Fruit fly (Drosophila melanogaster) whole organism, embryonic: ENCODE data around the gene Sfp77F.

Source experiments
- Asciz ChIP-seq: fragments of 200-800 bp; sonication (Bioruptor generic); optimal IDR thresholded peaks from 2 replicates; lab custom pipeline; 2017; ENCODE audit warnings: missing biosample characterization, mild to moderate bottlenecking, missing genetic modification characterization, missing genetic modification reagents
- Atf3 ChIP-seq: fragments of 200-800 bp; sonication (Bioruptor generic); optimal IDR thresholded peaks from 3 replicates; lab custom pipeline; 2016; ENCODE audit warnings: missing biosample characterization, missing genetic modification characterization
- CG10267 ChIP-seq: fragments of 200-800 bp; sonication (Bioruptor generic); optimal IDR thresholded peaks from 2 replicates; lab custom pipeline; 2018; ENCODE audit warnings: missing biosample characterization, mild to moderate bottlenecking, missing genetic modification characterization, moderate library complexity
- CG10431 ChIP-seq: fragments of 200-800 bp; sonication (Bioruptor generic); optimal IDR thresholded peaks from 3 replicates; lab custom pipeline; 2018; ENCODE audit warnings: missing biosample characterization, mild to moderate bottlenecking, missing genetic modification characterization
- CG11398 ChIP-seq: fragments of 200-800 bp; sonication (Bioruptor generic); optimal IDR thresholded peaks from 2 replicates; lab custom pipeline; 2016; ENCODE audit warnings: missing biosample characterization, missing genetic modification characterization
- CG12104 ChIP-seq: fragments of 200-800 bp; sonication (Bioruptor generic); optimal IDR thresholded peaks from 3 replicates; lab custom pipeline; 2016; ENCODE audit warnings: missing biosample characterization, missing genetic modification characterization
- CG1233 ChIP-seq: fragments of 200-800 bp; sonication (Bioruptor generic); optimal IDR thresholded peaks from 4 replicates; lab custom pipeline; 2018; ENCODE audit warnings: missing biosample characterization, mild to moderate bottlenecking, missing genetic modification characterization
- CG15479 ChIP-seq: fragments of 200-800 bp; sonication (Bioruptor generic); optimal IDR thresholded peaks from 3 replicates; lab custom pipeline; 2019; ENCODE audit warnings: missing biosample characterization, mild to moderate bottlenecking, missing genetic modification characterization, moderate library complexity
- CG16779 ChIP-seq: fragments of 200-800 bp; sonication (Bioruptor generic); IDR thresholded peaks from 2 replicates; pipeline ENCODE4 v1.3.6; 2022; ENCODE audit warnings: missing biosample characterization, missing genetic modification characterization
- CG17612 ChIP-seq: fragments of 200-800 bp; sonication (Bioruptor generic); IDR thresholded peaks from 2 replicates; pipeline ENCODE4 v1.3.6; 2022; ENCODE audit warnings: missing biosample characterization, missing genetic modification characterization
- CG2116 ChIP-seq: fragments of 200-800 bp; sonication (Bioruptor generic); optimal IDR thresholded peaks from 3 replicates; lab custom pipeline; 2018; ENCODE audit warnings: missing biosample characterization, mild to moderate bottlenecking, missing genetic modification characterization
- CG31441 ChIP-seq: fragments of 200-800 bp; sonication (Bioruptor generic); IDR thresholded peaks from 2 replicates; pipeline ENCODE4 v1.3.6; 2022; ENCODE audit warnings: missing biosample characterization, missing genetic modification characterization
- CG32532 ChIP-seq: fragments of 200-800 bp; sonication (Bioruptor generic); IDR thresholded peaks from 2 replicates; pipeline ENCODE4 v1.3.6; 2022; ENCODE audit warnings: missing biosample characterization, missing genetic modification characterization
- CG3847 ChIP-seq: fragments of 200-800 bp; sonication (Bioruptor generic); IDR thresholded peaks from 2 replicates; pipeline ENCODE4 v1.3.6; 2022; ENCODE audit warnings: missing biosample characterization, missing genetic modification characterization
- CG4282 ChIP-seq: fragments of 200-800 bp; sonication (Bioruptor generic); optimal IDR thresholded peaks from 2 replicates; lab custom pipeline; 2016; ENCODE audit warnings: missing biosample characterization, missing genetic modification characterization
- CG4424 ChIP-seq: fragments of 200-800 bp; sonication (Bioruptor generic); optimal IDR thresholded peaks from 3 replicates; lab custom pipeline; 2016; ENCODE audit warnings: missing biosample characterization, missing genetic modification characterization
- CG5245 ChIP-seq: fragments of 200-800 bp; sonication (Bioruptor generic); optimal IDR thresholded peaks from 3 replicates; lab custom pipeline; 2016; ENCODE audit warnings: missing biosample characterization, missing genetic modification characterization
- CG6683 ChIP-seq: fragments of 200-800 bp; sonication (Bioruptor generic); optimal IDR thresholded peaks from 2 replicates; lab custom pipeline; 2017; ENCODE audit warnings: missing biosample characterization, mild to moderate bottlenecking, missing genetic modification characterization, missing genetic modification reagents
- CG6765 ChIP-seq: fragments of 200-800 bp; sonication (Bioruptor generic); optimal IDR thresholded peaks from 3 replicates; lab custom pipeline; 2017; ENCODE audit warnings: missing biosample characterization, mild to moderate bottlenecking, missing genetic modification characterization
- CG7786 ChIP-seq: fragments of 200-800 bp; sonication (Bioruptor generic); optimal IDR thresholded peaks from 2 replicates; lab custom pipeline; 2016; ENCODE audit warnings: missing biosample characterization, missing genetic modification characterization
- CG8765 ChIP-seq: fragments of 200-800 bp; sonication (Bioruptor generic); IDR thresholded peaks from 2 replicates; pipeline ENCODE4 v1.3.6; 2022; ENCODE audit warnings: missing biosample characterization, missing genetic modification characterization
- CG9215 ChIP-seq: fragments of 200-800 bp; sonication (Bioruptor generic); IDR thresholded peaks from 2 replicates; pipeline ENCODE4 v1.3.6; 2022; ENCODE audit warnings: missing biosample characterization, missing genetic modification characterization
- CG9727 ChIP-seq: fragments of 200-800 bp; sonication (Bioruptor generic); optimal IDR thresholded peaks from 3 replicates; lab custom pipeline; 2017; ENCODE audit warnings: missing biosample characterization, mild to moderate bottlenecking, missing genetic modification characterization
- D ChIP-seq, 2 experiments: fragments of 200-800 bp in 1 of 2; fragments of >200 bp in 1 of 2; sonication (Bioruptor generic) in 1 of 2; optimal IDR thresholded peaks; 2 replicates in 1 of 2; 3 replicates in 1 of 2; lab custom pipeline; 2017; ENCODE audit warnings: mild to moderate bottlenecking in 1 of 2, missing biosample characterization in 1 of 2, missing genetic modification characterization in 1 of 2, missing genetic modification reagents in 1 of 2
- Doc2 ChIP-seq: fragments of 200-800 bp; sonication (Bioruptor generic); IDR thresholded peaks from 2 replicates; pipeline ENCODE4 v1.3.6; 2022; ENCODE audit warnings: missing biosample characterization, missing genetic modification characterization
- E2f1 ChIP-seq: fragments of 200-800 bp; sonication (Bioruptor generic); IDR thresholded peaks from 2 replicates; pipeline ENCODE4 v1.3.6; 2022; ENCODE audit warnings: missing biosample characterization, missing genetic modification characterization
- Hey ChIP-seq: fragments of 200-800 bp; sonication (Bioruptor generic); optimal IDR thresholded peaks from 3 replicates; lab custom pipeline; 2018; ENCODE audit warnings: missing biosample characterization, mild to moderate bottlenecking, missing genetic modification characterization
- Lim3 ChIP-seq: fragments of 200-800 bp; sonication (Bioruptor generic); IDR thresholded peaks from 2 replicates; pipeline ENCODE4 v1.3.6; 2022; ENCODE audit warnings: missing biosample characterization, missing genetic modification characterization
- NC2α ChIP-seq: fragments of 200-800 bp; sonication (Bioruptor generic); optimal IDR thresholded peaks from 2 replicates; lab custom pipeline; 2016; ENCODE audit warnings: missing biosample characterization, missing genetic modification characterization
- Scr ChIP-seq: fragments of 200-800 bp; sonication (Bioruptor generic); IDR thresholded peaks from 2 replicates; pipeline ENCODE4 v1.3.6; 2022; ENCODE audit warnings: missing biosample characterization, missing genetic modification characterization; ENCODE audit not compliant: partially characterized antibody
- Ssrp ChIP-seq: fragments of 200-800 bp; sonication (Bioruptor generic); optimal IDR thresholded peaks from 2 replicates; lab custom pipeline; 2018; ENCODE audit warnings: missing biosample characterization, mild to moderate bottlenecking, missing genetic modification characterization, moderate library complexity
- TFAM ChIP-seq: fragments of 200-800 bp; sonication (Bioruptor generic); optimal IDR thresholded peaks from 2 replicates; lab custom pipeline; 2017; ENCODE audit warnings: missing biosample characterization, missing genetic modification characterization, inconsistent platforms
- Usf ChIP-seq: fragments of 200-800 bp; sonication (Bioruptor generic); optimal IDR thresholded peaks from 2 replicates; lab custom pipeline; 2017; ENCODE audit warnings: missing genotype, missing biosample characterization, missing genetic modification characterization
- al ChIP-seq: fragments of 200-800 bp; sonication (Bioruptor generic); IDR thresholded peaks from 2 replicates; pipeline ENCODE4 v1.3.6; 2022; ENCODE audit warnings: missing biosample characterization, missing genetic modification characterization
- croc ChIP-seq: fragments of 200-800 bp; sonication (Bioruptor generic); conservative IDR thresholded peaks from 3 replicates; pipeline ENCODE4 v1.3.6; 2022; ENCODE audit warnings: missing biosample characterization, missing genetic modification characterization
- cwo ChIP-seq: fragments of 200-800 bp; sonication (Bioruptor generic); optimal IDR thresholded peaks from 3 replicates; lab custom pipeline; 2017; ENCODE audit warnings: missing biosample characterization, missing genetic modification characterization, mild to moderate bottlenecking, moderate library complexity, missing genetic modification reagents
- dpn ChIP-seq, 2 experiments: fragments of 200-800 bp; sonication (Bioruptor generic); optimal IDR thresholded peaks; 3 replicates each; lab custom pipeline; 2016; ENCODE audit warnings: missing biosample characterization in 2 of 2, missing genetic modification characterization in 2 of 2
- emc ChIP-seq: fragments of 200-800 bp; sonication (Bioruptor generic); optimal IDR thresholded peaks from 2 replicates; lab custom pipeline; 2016; ENCODE audit warnings: missing biosample characterization, missing genetic modification characterization
- gfzf ChIP-seq: fragments of 200-800 bp; sonication (Bioruptor generic); optimal IDR thresholded peaks from 2 replicates; lab custom pipeline; 2016; ENCODE audit warnings: missing biosample characterization, mild to moderate bottlenecking, missing genetic modification characterization, moderate library complexity
- grn ChIP-seq: fragments of 200-800 bp; sonication (Bioruptor generic); optimal IDR thresholded peaks from 3 replicates; lab custom pipeline; 2017; ENCODE audit warnings: missing biosample characterization, missing genetic modification characterization
- kah ChIP-seq: fragments of 200-800 bp; sonication (Bioruptor generic); optimal IDR thresholded peaks from 2 replicates; lab custom pipeline; 2018; ENCODE audit warnings: missing biosample characterization, mild to moderate bottlenecking, missing genetic modification characterization
- klu ChIP-seq: fragments of 200-800 bp; sonication (Bioruptor generic); IDR thresholded peaks from 2 replicates; pipeline ENCODE4 v1.3.6; 2022; ENCODE audit warnings: missing biosample characterization, missing genetic modification characterization
- lola ChIP-seq, 3 experiments: fragments of >200 bp in 2 of 3; fragments of 200-800 bp in 1 of 3; sonication (Bioruptor generic) in 1 of 3; optimal IDR thresholded peaks; 2 replicates each; lab custom pipeline; 2017 to 2019; ENCODE audit warnings: missing biosample characterization in 3 of 3, missing genetic modification characterization in 3 of 3, mild to moderate bottlenecking in 1 of 3, moderate library complexity in 1 of 3
- nerfin-2 ChIP-seq: fragments of 200-800 bp; sonication (Bioruptor generic); IDR thresholded peaks from 2 replicates; pipeline ENCODE4 v1.3.6; 2022; ENCODE audit warnings: missing biosample characterization, missing genetic modification characterization; ENCODE audit not compliant: partially characterized antibody
- nom ChIP-seq: fragments of 200-800 bp; sonication (Bioruptor generic); optimal IDR thresholded peaks from 2 replicates; lab custom pipeline; 2017; ENCODE audit warnings: missing biosample characterization, missing genetic modification characterization, mild to moderate bottlenecking, moderate library complexity, missing genetic modification reagents
- repo ChIP-seq: fragments of 200-800 bp; sonication (Bioruptor generic); optimal IDR thresholded peaks from 2 replicates; lab custom pipeline; 2016; ENCODE audit warnings: missing biosample characterization, missing genetic modification characterization
- row ChIP-seq: fragments of 200-800 bp; sonication (Bioruptor generic); IDR thresholded peaks from 3 replicates; pipeline ENCODE4 v1.3.6; 2022; ENCODE audit warnings: missing biosample characterization, missing genetic modification characterization
- scrt ChIP-seq: fragments of 200-800 bp; sonication (Bioruptor generic); optimal IDR thresholded peaks from 2 replicates; lab custom pipeline; 2018; ENCODE audit warnings: missing biosample characterization, mild to moderate bottlenecking, missing genetic modification characterization, moderate library complexity
- tgo ChIP-seq: fragments of 200-800 bp; sonication (Bioruptor generic); IDR thresholded peaks from 3 replicates; pipeline ENCODE4 v1.3.6; 2022; ENCODE audit warnings: missing biosample characterization, missing genetic modification characterization
- trh ChIP-seq: fragments of 200-800 bp; sonication (Bioruptor generic); optimal IDR thresholded peaks from 2 replicates; lab custom pipeline; 2016; ENCODE audit warnings: missing biosample characterization, missing genetic modification characterization
- twi ChIP-seq: fragments of 200-800 bp; optimal IDR thresholded peaks from 2 replicates; lab custom pipeline; 2019; ENCODE audit warnings: missing biosample characterization, mild to moderate bottlenecking, missing genetic modification characterization, moderate library complexity
- tx ChIP-seq: fragments of 200-800 bp; sonication (Bioruptor generic); optimal IDR thresholded peaks from 2 replicates; lab custom pipeline; 2016; ENCODE audit warnings: missing biosample characterization, missing genetic modification characterization

Gene Sfp77F

DNA sequence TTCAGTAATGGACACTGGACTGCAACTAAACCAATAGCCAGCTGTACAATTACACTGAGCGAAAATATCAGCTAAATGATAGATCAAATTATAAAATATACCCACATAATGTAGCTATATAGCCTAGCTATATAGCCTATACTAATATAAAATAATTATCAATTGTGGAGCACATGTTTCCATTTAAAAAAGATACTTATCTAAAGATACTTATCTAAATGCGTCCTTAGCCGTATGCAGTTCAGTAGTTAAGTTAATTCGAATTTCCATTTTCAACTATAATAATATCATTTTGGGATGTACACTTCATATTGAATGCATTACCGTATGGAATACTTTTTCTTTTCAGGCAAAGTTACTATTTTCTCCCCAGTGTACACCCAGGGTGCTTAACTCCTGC is 21.7 kb upstream of the Sfp77F start (continued):
- TF ChIP-seq CG4424 (GFP tag; lab: Kevin White, UChicago) (peak; percentile 8), CG12104 (GFP tag; lab: Kevin White, UChicago) (no peak), Doc2 (GFP tag; lab: Robert Waterston, UW) (no peak), TFAM (GFP tag; lab: Kevin White, UChicago) (no peak), al (GFP tag; lab: Robert Waterston, UW) (no peak), scrt (GFP tag; lab: Kevin White, UChicago) (no peak), row (GFP tag; lab: Robert Waterston, UW) (peak; percentile 30; the same call in 2 of the 3 replicates), cwo (GFP tag; lab: Kevin White, UChicago) (no peak), nom (no peak), CG17612 (no peak), dpn (GFP tag; optimal IDR thresholded peaks at IDR 0.05; lab: Kevin White, UChicago) (no peak), tx (no peak), Atf3 (GFP tag; lab: Kevin White, UChicago) (no peak), Usf (GFP tag; lab: Kevin White, UChicago) (no peak), CG5245 (no peak), CG10267 (peak; percentile 2), lola (GFP tag; optimal IDR thresholded peaks at IDR 0.05; lab: Kevin White, UChicago) (peak in 1 of 3 experiments; percentile 58), CG16779 (GFP tag; lab: Robert Waterston, UW) (no peak), grn (GFP tag; lab: Kevin White, UChicago) (no peak), repo (no peak), CG15479 (GFP tag; lab: Kevin White, UChicago) (no peak), NC2α (no peak), CG6765 (GFP tag; lab: Kevin White, UChicago) (no peak), CG32532 (GFP tag; lab: Robert Waterston, UW) (no peak), CG7786 (GFP tag; lab: Kevin White, UChicago) (no peak), E2f1 (GFP tag; lab: Robert Waterston, UW) (no peak), croc (GFP tag; lab: Robert Waterston, UW) (no peak), Lim3 (no peak), CG3847 (GFP tag; lab: Robert Waterston, UW) (no peak), CG2116 (GFP tag; lab: Kevin White, UChicago) (no peak), Ssrp (tag; lab: Kevin White, UChicago) (peak; percentile 16), Scr (no peak), Asciz (GFP tag; lab: Kevin White, UChicago) (no peak), D (optimal IDR thresholded peaks at IDR 0.05; lab: Kevin White, UChicago) (no peak), D (GFP tag; optimal IDR thresholded peaks at IDR 0.05; lab: Kevin White, UChicago) (no peak), tgo (no peak), CG1233 (GFP tag; lab: Kevin White, UChicago) (no peak), emc (no peak), trh (GFP tag; lab: Kevin White, UChicago) (no peak), nerfin-2 (GFP tag; lab: Robert Waterston, UW) (no peak), CG8765 (GFP tag; lab: Robert Waterston, UW) (no peak), gfzf (no peak), CG4282 (GFP tag; lab: Kevin White, UChicago) (no peak), CG9215 (GFP tag; lab: Robert Waterston, UW) (no peak), twi (no peak), Hey (tag; lab: Kevin White, UChicago) (no peak), klu (GFP tag; lab: Robert Waterston, UW) (no peak), kah (GFP tag; lab: Kevin White, UChicago) (no peak), CG6683 (GFP tag; lab: Kevin White, UChicago) (no peak), CG9727 (GFP tag; lab: Kevin White, UChicago) (peak; percentile 68), CG31441 (GFP tag; lab: Robert Waterston, UW) (no peak), CG11398 (GFP tag; lab: Kevin White, UChicago) (no peak), CG10431 (GFP tag; lab: Kevin White, UChicago) (no peak)
